Worm (Caenorhabditis elegans) whole organism, mixed stage, embryonic: ENCODE results near the gene C10A4.9.

Experiments used
- elt-3 ChIP-seq: fragments of 150-350 bp; optimal IDR thresholded peaks from 2 replicates; lab custom pipeline; 2014; ENCODE audit warnings: missing biosample characterization, missing genetic modification characterization
- flh-1 ChIP-seq: fragments of 200-800 bp; sonication (Bioruptor generic); optimal IDR thresholded peaks from 2 replicates; lab custom pipeline; 2018; ENCODE audit warnings: mild to moderate bottlenecking, missing genetic modification characterization, moderate library complexity, missing compliant biosample characterization
- nhr-12 ChIP-seq: fragments of 150-350 bp; optimal IDR thresholded peaks from 2 replicates; lab custom pipeline; 2014; ENCODE audit warnings: missing biosample characterization, missing genetic modification characterization
- nhr-2 ChIP-seq: fragments of 150-350 bp; optimal IDR thresholded peaks from 2 replicates; lab custom pipeline; 2014; ENCODE audit warnings: missing biosample characterization, missing genetic modification characterization
- nhr-237 ChIP-seq: fragments of 150-350 bp; optimal IDR thresholded peaks from 2 replicates; lab custom pipeline; 2014; ENCODE audit warnings: missing biosample characterization, missing genetic modification characterization
- nhr-76 ChIP-seq: sonication (generic microtip); optimal IDR thresholded peaks from 2 replicates; lab custom pipeline; 2017; ENCODE audit warnings: missing biosample characterization, missing genetic modification characterization
- unc-62 ChIP-seq: fragments of 150-350 bp; optimal IDR thresholded peaks from 2 replicates; lab custom pipeline; 2014; ENCODE audit warnings: missing biosample characterization, missing genetic modification reagents, missing genetic modification characterization

- TF ChIP-seq nhr-76 (tag; lab: Kevin White, UChicago) (no peak), nhr-12 (tag; lab: Kevin White, UChicago) (no peak), flh-1 (no peak), nhr-237 (tag; lab: Kevin White, UChicago) (no peak), elt-3 (no peak), nhr-2 (tag; lab: Kevin White, UChicago) (no peak), unc-62 (GFP tag; lab: Kevin White, UChicago) (no peak)
These were observed 27.5 kb upstream of the C10A4.9 start, which contains the start of gene gad-2 for ce11 chrX:7393167-7393566.
